Worm (Caenorhabditis elegans): ENCODE measurements around the gene T28C6.7.

Gene T28C6.7

ce11 chrIV:8845922-8846321 is 18.3 kb downstream of the T28C6.7 start:
- TF ChIP-seq unc-62 (GFP tag; optimal IDR thresholded peaks at IDR 0.05) (no peak), sptf-1 (tag; optimal IDR thresholded peaks at IDR 0.05) (no peak), lin-32 (GFP tag; optimal IDR thresholded peaks at IDR 0.05) (no peak), mab-5 (tag; optimal IDR thresholded peaks at IDR 0.05) (no peak), pha-4 (tag; optimal IDR thresholded peaks at IDR 0.05) (no peak), ceh-39 (tag; optimal IDR thresholded peaks at IDR 0.05) (no peak), lsy-2 (tag; optimal IDR thresholded peaks at IDR 0.05) (no peak), elt-3 (tag; optimal IDR thresholded peaks at IDR 0.05) (no peak), bed-3 (GFP tag; optimal IDR thresholded peaks at IDR 0.05) (no peak), unc-39 (tag; optimal IDR thresholded peaks at IDR 0.05) (no peak), nhr-76 (tag; optimal IDR thresholded peaks at IDR 0.05) (no peak), hlh-1 (tag; optimal IDR thresholded peaks at IDR 0.05) (no peak), unc-120 (tag; optimal IDR thresholded peaks at IDR 0.05; ENCODE audit: poor library complexity, severe bottlenecking) (no peak), nhr-12 (tag; optimal IDR thresholded peaks at IDR 0.05) (no peak), ceh-83 (GFP tag; optimal IDR thresholded peaks at IDR 0.05) (no peak), elt-1 (tag; optimal IDR thresholded peaks at IDR 0.05; ENCODE audit: borderline replicate concordance, insufficient read depth) (no peak), blmp-1 (tag; optimal IDR thresholded peaks at IDR 0.05) (no peak)

ce11 chrIV:8847918-8848317 is 20.3 kb downstream of the T28C6.7 start, which contains the start of gene col-118:
Gene col-118, plus strand, starts transcription at chrIV:8848218.
- TF ChIP-seq tbx-8 (GFP tag; optimal IDR thresholded peaks at IDR 0.05) (no peak), unc-120 (tag; optimal IDR thresholded peaks at IDR 0.05; ENCODE audit: poor library complexity, severe bottlenecking) (no peak), nhr-28 (tag; optimal IDR thresholded peaks at IDR 0.05) (no peak), zip-8 (tag; optimal IDR thresholded peaks at IDR 0.05) (no peak), snpc-4 (tag; optimal IDR thresholded peaks at IDR 0.05) (no peak)

- no peak for TF ChIP-seq sptf-1 (tag; optimal IDR thresholded peaks at IDR 0.05)
- TF ChIP-seq flh-1 (GFP tag; optimal IDR thresholded peaks at IDR 0.05) = no peak
- no peak for TF ChIP-seq drap-1 (GFP tag; optimal IDR thresholded peaks at IDR 0.05)
These were observed 21.4 kb downstream of the T28C6.7 start for ce11 chrIV:8848983-8849382.

ce11 chrIV:8850807-8851206 is 23.2 kb downstream of the T28C6.7 start:
- TF ChIP-seq nhr-76 (tag; optimal IDR thresholded peaks at IDR 0.05) = no peak
- TF ChIP-seq unc-120 (tag; optimal IDR thresholded peaks at IDR 0.05; ENCODE audit: poor library complexity, severe bottlenecking) = peak; percentile 53

- no peak for TF ChIP-seq ceh-39 (tag; optimal IDR thresholded peaks at IDR 0.05)
- no peak for TF ChIP-seq drap-1 (GFP tag; optimal IDR thresholded peaks at IDR 0.05)
- TF ChIP-seq ceh-43 (GFP tag; optimal IDR thresholded peaks at IDR 0.05) = no peak
These were observed 24.6 kb downstream of the T28C6.7 start, which contains the start of gene alp-1 for ce11 chrIV:8852194-8852593. Gene alp-1, plus strand, starts transcription at chrIV:8852494.

- peak; percentile 66 for TF ChIP-seq ham-2 (GFP tag; optimal IDR thresholded peaks at IDR 0.05)
- no peak for TF ChIP-seq sptf-1 (tag; optimal IDR thresholded peaks at IDR 0.05)
These were observed 25.7 kb downstream of the T28C6.7 start for ce11 chrIV:8853301-8853700.

- TF ChIP-seq lin-13 (tag; optimal IDR thresholded peaks at IDR 0.05) = no peak
- no peak for TF ChIP-seq ceh-83 (GFP tag; optimal IDR thresholded peaks at IDR 0.05)
- TF ChIP-seq unc-120 (tag; optimal IDR thresholded peaks at IDR 0.05; ENCODE audit: poor library complexity, severe bottlenecking) = no peak
- TF ChIP-seq ztf-11 (tag; optimal IDR thresholded peaks at IDR 0.05) = no peak
- TF ChIP-seq flh-1 (GFP tag; optimal IDR thresholded peaks at IDR 0.05) = no peak
- TF ChIP-seq mab-5 (tag; optimal IDR thresholded peaks at IDR 0.05) = no peak
- TF ChIP-seq mls-2 (tag; optimal IDR thresholded peaks at IDR 0.05) = no peak
- TF ChIP-seq elt-1 (tag; optimal IDR thresholded peaks at IDR 0.05; ENCODE audit: borderline replicate concordance, insufficient read depth) = no peak
- TF ChIP-seq tbx-8 (GFP tag; optimal IDR thresholded peaks at IDR 0.05) = no peak
- no peak for TF ChIP-seq mep-1 (tag; optimal IDR thresholded peaks at IDR 0.05)
- no peak for TF ChIP-seq drap-1 (GFP tag; optimal IDR thresholded peaks at IDR 0.05)
- TF ChIP-seq snpc-4 (tag; optimal IDR thresholded peaks at IDR 0.05) = no peak
- no peak for TF ChIP-seq nhr-237 (tag; optimal IDR thresholded peaks at IDR 0.05)
- TF ChIP-seq lsy-2 (tag; optimal IDR thresholded peaks at IDR 0.05) = no peak
- TF ChIP-seq lin-32 (GFP tag; optimal IDR thresholded peaks at IDR 0.05) = no peak
- TF ChIP-seq elt-3 (tag; optimal IDR thresholded peaks at IDR 0.05) = no peak
- no peak for TF ChIP-seq cnd-1 (tag; optimal IDR thresholded peaks at IDR 0.05)
- no peak for TF ChIP-seq unc-39 (tag; optimal IDR thresholded peaks at IDR 0.05)
- no peak for TF ChIP-seq sem-2 (GFP tag; optimal IDR thresholded peaks at IDR 0.05)
These were observed 28.4 kb downstream of the T28C6.7 start, which contains the start of gene T11B7.5 for ce11 chrIV:8855963-8856362. Gene T11B7.5, minus strand, starts transcription at chrIV:8856063.
